Worm (Caenorhabditis elegans) whole organism, late embryonic: ENCODE data around the gene srsx-13.

Experiments
- K09A11.1 ChIP-seq: sonication (generic microtip); optimal IDR thresholded peaks from 2 replicates; lab custom pipeline; 2017; ENCODE audit warnings: antibody characterized with exemption, mild to moderate bottlenecking, missing genetic modification characterization, missing compliant biosample characterization; ENCODE audit not compliant: insufficient read depth
- ama-1 ChIP-seq: fragments of 150-350 bp; optimal IDR thresholded peaks from 2 replicates; lab custom pipeline; 2014
- ceh-2 ChIP-seq: sonication (generic microtip); optimal IDR thresholded peaks from 2 replicates; lab custom pipeline; 2016; ENCODE audit warnings: missing genotype, missing genetic modification characterization, missing compliant biosample characterization
- elt-2 ChIP-seq: sonication (generic microtip); optimal IDR thresholded peaks from 2 replicates; lab custom pipeline; 2016; ENCODE audit warnings: missing genetic modification reagents, missing genetic modification characterization, missing compliant biosample characterization
- elt-4 ChIP-seq: sonication (generic microtip); optimal IDR thresholded peaks from 2 replicates; lab custom pipeline; 2016; ENCODE audit warnings: missing genetic modification characterization, missing compliant biosample characterization
- nfya-1 ChIP-seq: sonication (generic microtip); optimal IDR thresholded peaks from 2 replicates; lab custom pipeline; 2017; ENCODE audit warnings: missing genetic modification characterization, mild to moderate bottlenecking, missing compliant biosample characterization, antibody characterized with exemption, moderate library complexity
- nhr-232 ChIP-seq: sonication (generic microtip); optimal IDR thresholded peaks from 2 replicates; lab custom pipeline; 2016; ENCODE audit warnings: missing genetic modification characterization, missing compliant biosample characterization
- pag-3 ChIP-seq: sonication (generic microtip); optimal IDR thresholded peaks from 2 replicates; lab custom pipeline; 2016; ENCODE audit warnings: missing compliant biosample characterization, missing genetic modification characterization, borderline replicate concordance
- pqm-1 ChIP-seq: sonication (generic microtip); optimal IDR thresholded peaks from 2 replicates; lab custom pipeline; 2016; ENCODE audit warnings: missing genetic modification characterization, missing compliant biosample characterization
- unc-55 ChIP-seq: sonication (generic microtip); optimal IDR thresholded peaks from 2 replicates; lab custom pipeline; 2017; ENCODE audit warnings: missing biosample characterization, missing genetic modification reagents, missing genetic modification characterization

ce11 chrV:4951434-4951833 lies 31.6 kb downstream of the srsx-13 start, which contains the start of gene str-207:
- TF ChIP-seq nfya-1 (tag; lab: Kevin White, UChicago) = no peak
- TF ChIP-seq pqm-1 = no peak
- TF ChIP-seq ceh-2 = no peak
- no peak for TF ChIP-seq ama-1 (lab: Kevin White, UChicago)
- no peak for TF ChIP-seq nhr-232 (tag; lab: Kevin White, UChicago)
- TF ChIP-seq unc-55 (GFP tag; lab: Kevin White, UChicago) = no peak
- no peak for TF ChIP-seq elt-2 (tag; lab: Kevin White, UChicago)
- no peak for TF ChIP-seq K09A11.1
- no peak for TF ChIP-seq pag-3 (tag; lab: Kevin White, UChicago)
- no peak for TF ChIP-seq elt-4
